Comparison of ENCODE assay signal across 4 worm cellular contexts in the genomic region with DNA sequence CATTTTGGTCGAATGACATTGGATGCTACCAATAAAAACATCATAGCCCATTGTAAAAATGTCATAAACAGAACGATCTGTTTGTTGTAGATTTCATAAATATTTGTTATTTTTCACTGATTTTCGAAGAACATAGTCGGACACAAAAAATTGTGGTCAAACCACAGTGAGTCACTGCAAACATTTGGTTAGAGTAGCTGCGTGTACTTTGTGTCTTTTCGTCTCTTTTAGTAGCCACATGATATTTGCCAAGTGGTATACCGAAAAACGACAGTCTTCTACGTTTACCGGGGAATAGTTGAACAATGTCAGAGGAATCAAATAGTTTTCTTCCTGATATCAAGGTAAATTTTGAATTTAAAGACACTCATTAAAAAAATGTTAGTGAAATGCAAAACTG.
TF ChIP-seq lines count a peak whose summit lies in the region.

A gene (plus strand): TSS at position 248 of the 400 bp plus-strand sequence.

TF ChIP-seq in whole organism, L1 larva, 84 proteins besides CTCF, POLR2A, EP300 and RAD21 (continued from another document and continues in another):
- TF ChIP-seq hlh-17 (GFP tag; optimal IDR thresholded peaks at IDR 0.05; lab: Kevin White, UChicago; ENCODE audit: borderline replicate concordance) (no peak), nhr-47 (tag; optimal IDR thresholded peaks at IDR 0.05; lab: Kevin White, UChicago) (no peak), alr-1 (tag; optimal IDR thresholded peaks at IDR 0.05; lab: Kevin White, UChicago; ENCODE audit: borderline replicate concordance) (no peak), zip-4 (GFP tag; optimal IDR thresholded peaks at IDR 0.05; lab: Kevin White, UChicago) (no peak), dpl-1 (GFP tag; optimal IDR thresholded peaks at IDR 0.05; lab: Kevin White, UChicago) (no peak), lin-13 (GFP tag; optimal IDR thresholded peaks at IDR 0.05; lab: Kevin White, UChicago) (no peak), mep-1 (tag; optimal IDR thresholded peaks at IDR 0.05; lab: Kevin White, UChicago) (peak; percentile 18), ces-1 (GFP tag; optimal IDR thresholded peaks at IDR 0.05; lab: Kevin White, UChicago) (no peak), ceh-88 (GFP tag; IDR thresholded peaks at IDR 0.05; lab: Robert Waterston, UW) (no peak), mef-2 (tag; optimal IDR thresholded peaks at IDR 0.05; lab: Kevin White, UChicago) (no peak), elt-2 (tag; optimal IDR thresholded peaks at IDR 0.05; lab: Kevin White, UChicago) (peak; percentile 22), C04F5.9 (tag; optimal IDR thresholded peaks at IDR 0.05; lab: Kevin White, UChicago) (no peak), ceh-90 (tag; optimal IDR thresholded peaks at IDR 0.05; lab: Kevin White, UChicago) (no peak), fkh-10 (GFP tag; optimal IDR thresholded peaks at IDR 0.05; lab: Kevin White, UChicago) (no peak), lin-35 (GFP tag; optimal IDR thresholded peaks at IDR 0.05; lab: Kevin White, UChicago) (peak in 1 of 2 experiments; percentile 58), sptf-1 (tag; optimal IDR thresholded peaks at IDR 0.05; lab: Kevin White, UChicago) (no peak), jun-1 (tag; optimal IDR thresholded peaks at IDR 0.05; lab: Kevin White, UChicago) (no peak), C34B4.2 (tag; optimal IDR thresholded peaks at IDR 0.05; lab: Kevin White, UChicago) (no peak), nhr-71 (tag; optimal IDR thresholded peaks at IDR 0.05; lab: Kevin White, UChicago) (peak; percentile 47), nhr-84 (tag; optimal IDR thresholded peaks at IDR 0.05; lab: Kevin White, UChicago) (no peak), aly-2 (tag; optimal IDR thresholded peaks at IDR 0.05; lab: Kevin White, UChicago) (no peak), nhr-237 (tag; optimal IDR thresholded peaks at IDR 0.05; lab: Kevin White, UChicago) (no peak), sox-4 (tag; optimal IDR thresholded peaks at IDR 0.05; lab: Kevin White, UChicago) (no peak), nhr-76 (tag; optimal IDR thresholded peaks at IDR 0.05; lab: Kevin White, UChicago) (no peak), ama-1 (optimal IDR thresholded peaks at IDR 0.05; lab: Kevin White, UChicago) (no peak), nhr-28 (tag; optimal IDR thresholded peaks at IDR 0.05; lab: Kevin White, UChicago) (no peak), snu-23 (GFP tag; optimal IDR thresholded peaks at IDR 0.05; lab: Kevin White, UChicago) (peak; percentile 52), sup-37 (GFP tag; optimal IDR thresholded peaks at IDR 0.05; lab: Kevin White, UChicago) (no peak), fkh-4 (tag; optimal IDR thresholded peaks at IDR 0.05; lab: Kevin White, UChicago; ENCODE audit: borderline replicate concordance) (no peak), grh-1 (GFP tag; IDR thresholded peaks at IDR 0.05; lab: Robert Waterston, UW) (no peak), ceh-8 (GFP tag; optimal IDR thresholded peaks at IDR 0.05; lab: Kevin White, UChicago) (no peak), Y116A8C.19 (tag; optimal IDR thresholded peaks at IDR 0.05; lab: Kevin White, UChicago; ENCODE audit: borderline replicate concordance) (no peak)

TF ChIP-seq in whole organism, L2 larva, 48 proteins besides CTCF, POLR2A, EP300 and RAD21 (continued from another document):
- no peak for TF ChIP-seq elt-3 (tag; optimal IDR thresholded peaks at IDR 0.05; lab: Kevin White, UChicago)
- no peak for TF ChIP-seq ztf-4 (tag; optimal IDR thresholded peaks at IDR 0.05; lab: Kevin White, UChicago)
- no peak for TF ChIP-seq lin-13 (GFP tag; optimal IDR thresholded peaks at IDR 0.05; lab: Kevin White, UChicago)
- TF ChIP-seq nhr-6 (tag; optimal IDR thresholded peaks at IDR 0.05; lab: Kevin White, UChicago), result no peak
- TF ChIP-seq lin-39 (tag; optimal IDR thresholded peaks at IDR 0.05; lab: Kevin White, UChicago), result no peak
- TF ChIP-seq ztf-11 (tag; optimal IDR thresholded peaks at IDR 0.05; lab: Kevin White, UChicago), result no peak
- no peak for TF ChIP-seq dmd-4 (tag; optimal IDR thresholded peaks at IDR 0.05; lab: Kevin White, UChicago)
- TF ChIP-seq snpc-4 (tag; optimal IDR thresholded peaks at IDR 0.05; lab: Kevin White, UChicago), result no peak
- no peak for TF ChIP-seq aly-2 (tag; optimal IDR thresholded peaks at IDR 0.05; lab: Kevin White, UChicago)
- no peak for TF ChIP-seq mbf-1 (tag; optimal IDR thresholded peaks at IDR 0.05; lab: Kevin White, UChicago)
- TF ChIP-seq lsy-2 (tag; optimal IDR thresholded peaks at IDR 0.05; lab: Kevin White, UChicago), result no peak
- no peak for TF ChIP-seq ama-1 (optimal IDR thresholded peaks at IDR 0.05; lab: Kevin White, UChicago)
- no peak for TF ChIP-seq mab-5 (tag; optimal IDR thresholded peaks at IDR 0.05; lab: Kevin White, UChicago)
- TF ChIP-seq fos-1 (tag; optimal IDR thresholded peaks at IDR 0.05; lab: Kevin White, UChicago), result peak; percentile 85
- no peak for TF ChIP-seq ztf-1 (GFP tag; conservative IDR thresholded peaks at IDR 0.05; lab: Robert Waterston, UW)
- TF ChIP-seq sma-9 (GFP tag; optimal IDR thresholded peaks at IDR 0.05; lab: Kevin White, UChicago), result peak; percentile 56
- no peak for TF ChIP-seq sma-9 (tag; optimal IDR thresholded peaks at IDR 0.05; lab: Kevin White, UChicago)
- TF ChIP-seq skn-1 (tag; optimal IDR thresholded peaks at IDR 0.05; lab: Kevin White, UChicago), result no peak
- TF ChIP-seq peb-1 (tag; optimal IDR thresholded peaks at IDR 0.05; lab: Kevin White, UChicago), result no peak
- TF ChIP-seq nhr-23 (tag; optimal IDR thresholded peaks at IDR 0.05; lab: Kevin White, UChicago), result no peak
- no peak for TF ChIP-seq lin-11 (tag; optimal IDR thresholded peaks at IDR 0.05; lab: Kevin White, UChicago)
- TF ChIP-seq sem-4 (tag; optimal IDR thresholded peaks at IDR 0.05; lab: Kevin White, UChicago), result no peak
- TF ChIP-seq crh-2 (tag; optimal IDR thresholded peaks at IDR 0.05; lab: Kevin White, UChicago), result peak; percentile 67

TF ChIP-seq in whole organism, L3 larva, 47 proteins besides CTCF, POLR2A, EP300 and RAD21 (continued from another document):
- TF ChIP-seq lsy-12 (tag; optimal IDR thresholded peaks at IDR 0.05; lab: Kevin White, UChicago), result no peak
- no peak for TF ChIP-seq eor-1 (tag; optimal IDR thresholded peaks at IDR 0.05; lab: Kevin White, UChicago)
- TF ChIP-seq pha-4 (tag; optimal IDR thresholded peaks at IDR 0.05; lab: Kevin White, UChicago), result peak; percentile 87
- TF ChIP-seq elt-2 (tag; optimal IDR thresholded peaks at IDR 0.05; lab: Kevin White, UChicago), result peak; percentile 59
- no peak for TF ChIP-seq hmg-11 (tag; optimal IDR thresholded peaks at IDR 0.05; lab: Kevin White, UChicago)
- TF ChIP-seq nhr-12 (tag; optimal IDR thresholded peaks at IDR 0.05; lab: Kevin White, UChicago), result no peak
- no peak for TF ChIP-seq tbx-2 (tag; optimal IDR thresholded peaks at IDR 0.05; lab: Kevin White, UChicago)
- no peak for TF ChIP-seq nhr-28 (tag; optimal IDR thresholded peaks at IDR 0.05; lab: Kevin White, UChicago)
- no peak for TF ChIP-seq ztf-11 (tag; optimal IDR thresholded peaks at IDR 0.05; lab: Kevin White, UChicago)

TF ChIP-seq in whole organism, L4 larva, 104 proteins besides CTCF, POLR2A, EP300 and RAD21 (continued from another document):
- peak; percentile 51 for TF ChIP-seq dve-1 (tag; optimal IDR thresholded peaks at IDR 0.05; lab: Kevin White, UChicago; ENCODE audit: insufficient read depth)
- no peak for TF ChIP-seq T26A8.4 (GFP tag; IDR thresholded peaks at IDR 0.05; lab: Robert Waterston, UW)
- no peak for TF ChIP-seq ces-1 (GFP tag; optimal IDR thresholded peaks at IDR 0.05; lab: Kevin White, UChicago)
- peak; percentile 52 for TF ChIP-seq hlh-30 (tag; optimal IDR thresholded peaks at IDR 0.05; lab: Kevin White, UChicago; ENCODE audit: insufficient read depth)
- peak; percentile 74 for TF ChIP-seq dmd-6 (GFP tag; IDR thresholded peaks at IDR 0.05; lab: Robert Waterston, UW)
- no peak for TF ChIP-seq zfp-3 (GFP tag; conservative IDR thresholded peaks at IDR 0.05; lab: Robert Waterston, UW)
- TF ChIP-seq nhr-77 (tag; optimal IDR thresholded peaks at IDR 0.05; lab: Kevin White, UChicago), result peak; percentile 42
TF ChIP-seq in whole organism, L4 larva: peak in this region for 14.
